Fruit fly (Drosophila melanogaster): ENCODE results near the gene sw.

DNA sequence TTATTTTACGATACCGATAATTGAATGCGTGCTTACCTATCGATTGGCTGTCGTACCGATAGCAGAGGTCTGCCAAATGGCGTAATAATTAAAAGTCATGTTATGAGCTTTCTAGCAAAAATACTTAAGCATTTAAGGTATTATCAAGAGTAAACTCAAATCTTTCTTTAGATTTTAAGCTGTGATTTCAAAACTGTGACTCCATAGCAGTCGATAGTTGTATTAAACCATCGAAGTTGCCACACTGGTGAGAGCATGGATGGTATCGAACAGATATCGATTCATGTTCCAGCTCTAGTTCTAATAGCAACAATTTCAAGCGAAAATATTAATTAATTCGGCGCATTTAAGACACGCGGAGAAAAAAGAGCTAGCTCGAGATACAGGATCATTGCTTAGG is 14.9 kb upstream of the sw start, which contains the start of the genes CG17068 and Rab10:
- TF ChIP-seq CG8478 (optimal IDR thresholded peaks at IDR 0.05) (no peak), CTCF (optimal IDR thresholded peaks at IDR 0.05) (no peak)

All from S2 (cell line).